Fruit fly (Drosophila melanogaster) whole organism, embryonic: ENCODE measurements around the gene CG31294.
A peak's percentile ranks its signal among the peaks of the same experiment; 100 is the strongest.

Source experiments
- Antp ChIP-seq: fragments of 200-800 bp; sonication (Bioruptor generic); optimal IDR thresholded peaks from 3 replicates; lab custom pipeline; 2016; ENCODE audit warnings: missing biosample characterization, missing genetic modification characterization
- CG11723 ChIP-seq: fragments of 200-800 bp; sonication (Bioruptor generic); optimal IDR thresholded peaks from 2 replicates; lab custom pipeline; 2017; ENCODE audit warnings: missing biosample characterization, mild to moderate bottlenecking, missing genetic modification characterization
- CG12071 ChIP-seq: fragments of 200-800 bp; sonication (Bioruptor generic); optimal IDR thresholded peaks from 3 replicates; lab custom pipeline; 2018; ENCODE audit warnings: missing biosample characterization, mild to moderate bottlenecking, missing genetic modification characterization
- CG8765 ChIP-seq: fragments of 200-800 bp; sonication (Bioruptor generic); IDR thresholded peaks from 2 replicates; pipeline ENCODE4 v1.3.6; 2022; ENCODE audit warnings: missing biosample characterization, missing genetic modification characterization
- H15 ChIP-seq: fragments of 200-800 bp; sonication (Bioruptor generic); IDR thresholded peaks from 3 replicates; pipeline ENCODE4 v1.3.6; 2022; ENCODE audit warnings: missing biosample characterization, missing genetic modification characterization
- Hand ChIP-seq: fragments of 200-800 bp; sonication (Bioruptor generic); optimal IDR thresholded peaks from 2 replicates; lab custom pipeline; 2017; ENCODE audit warnings: mild to moderate bottlenecking, missing biosample characterization, missing genetic modification reagents, missing genetic modification characterization
- NFAT ChIP-seq: fragments of 200-800 bp; sonication (Bioruptor generic); IDR thresholded peaks from 2 replicates; pipeline ENCODE4 v1.3.6; 2022; ENCODE audit warnings: missing biosample characterization, missing genetic modification characterization
- Ravus ChIP-seq: fragments of 200-800 bp; sonication (Bioruptor generic); IDR thresholded peaks from 2 replicates; pipeline ENCODE4 v1.3.6; 2022; ENCODE audit warnings: missing biosample characterization, missing genetic modification characterization
- Sox100B ChIP-seq: fragments of 200-800 bp; sonication (Bioruptor generic); optimal IDR thresholded peaks from 3 replicates; lab custom pipeline; 2018; ENCODE audit warnings: missing biosample characterization, mild to moderate bottlenecking, missing genetic modification characterization
- gce ChIP-seq: fragments of 200-800 bp; sonication (Bioruptor generic); IDR thresholded peaks from 3 replicates; pipeline ENCODE4 v1.3.6; 2022; ENCODE audit warnings: missing biosample characterization, missing genetic modification characterization
- gt ChIP-seq: fragments of 200-800 bp; sonication (Bioruptor generic); IDR thresholded peaks from 2 replicates; pipeline ENCODE4 v1.3.6; 2022; ENCODE audit warnings: missing biosample characterization, missing genetic modification characterization
- kni ChIP-seq: fragments of 200-800 bp; sonication (Bioruptor generic); optimal IDR thresholded peaks from 3 replicates; lab custom pipeline; 2017; ENCODE audit warnings: mild to moderate bottlenecking, missing biosample characterization, missing genetic modification reagents, missing genetic modification characterization
- sens ChIP-seq: fragments of 200-800 bp; sonication (Bioruptor generic); peaks from one replicate; lab custom pipeline; 2016; ENCODE audit warnings: missing biosample characterization, missing genetic modification characterization
- sens-2 ChIP-seq: fragments of 200-800 bp; sonication (Bioruptor generic); IDR thresholded peaks from 2 replicates; pipeline ENCODE4 v1.3.6; 2022; ENCODE audit warnings: missing biosample characterization, missing genetic modification characterization

dm6 chr3R:15678765-15679514, 37.4 kb downstream of the CG31294 start:
- TF ChIP-seq CG11723 (GFP tag; lab: Kevin White, UChicago) (no peak), Hand (GFP tag; lab: Kevin White, UChicago) (no peak), Antp (GFP tag; lab: Kevin White, UChicago) (no peak), sens-2 (GFP tag; lab: Robert Waterston, UW) (no peak; the same call in 1 of the 2 replicates), Sox100B (GFP tag; lab: Kevin White, UChicago) (no peak), gt (GFP tag; lab: Robert Waterston, UW) (no peak), CG12071 (GFP tag; lab: Kevin White, UChicago) (no peak), H15 (GFP tag; lab: Robert Waterston, UW) (no peak), NFAT (GFP tag; lab: Robert Waterston, UW) (no peak), Ravus (no peak), sens (no peak), kni (peak; percentile 5), gce (no peak), CG8765 (GFP tag; lab: Robert Waterston, UW) (no peak)
